Fruit fly (Drosophila melanogaster) whole organism: ENCODE data around the gene CG13086.

Experiments
- CG8478 ChIP-seq: fragments of >200 bp; optimal IDR thresholded peaks from 2 replicates; lab custom pipeline; 2018; ENCODE audit warnings: inconsistent platforms
- Dll ChIP-seq: fragments of >200 bp; optimal IDR thresholded peaks from 2 replicates; lab custom pipeline; 2017
- EcR ChIP-seq, 2 experiments: fragments of >200 bp; optimal IDR thresholded peaks; 2 replicates each; lab custom pipeline; 2017; ENCODE audit warnings: missing biosample characterization in 2 of 2, missing genetic modification characterization in 2 of 2, missing genetic modification reagents in 2 of 2
- pan ChIP-seq: fragments of >200 bp; optimal IDR thresholded peaks from 2 replicates; lab custom pipeline; 2017
- psq ChIP-seq: fragments of >200 bp; optimal IDR thresholded peaks from 2 replicates; lab custom pipeline; 2017
- usp ChIP-seq: fragments of >200 bp; optimal IDR thresholded peaks from 2 replicates; lab custom pipeline; 2017; ENCODE audit warnings: missing biosample characterization, missing genetic modification characterization, mixed read lengths

Gene CG13086

dm6 chr2L:19388966-19389365 lies 24.8 kb downstream of the CG13086 start:
- TF ChIP-seq EcR (GFP tag; optimal IDR thresholded peaks at IDR 0.05; lab: Kevin White, UChicago) (no peak), usp (GFP tag; lab: Kevin White, UChicago) (no peak), CG8478 (lab: Kevin White, UChicago) (no peak), psq (lab: Kevin White, UChicago) (no peak), Dll (lab: Kevin White, UChicago) (no peak), pan (no peak)

- no peak for TF ChIP-seq CG8478 (lab: Kevin White, UChicago)
- no peak for TF ChIP-seq psq (lab: Kevin White, UChicago)
- TF ChIP-seq usp (GFP tag; lab: Kevin White, UChicago) = no peak
- TF ChIP-seq Dll (lab: Kevin White, UChicago) = no peak
- no peak for TF ChIP-seq pan
- no peak for TF ChIP-seq EcR (GFP tag; optimal IDR thresholded peaks at IDR 0.05; lab: Kevin White, UChicago)
These were observed 25.6 kb downstream of the CG13086 start, which contains the start of gene CG17549 for dm6 chr2L:19389749-19390148. CG17549 (minus strand) TSS chr2L:19390075.

- TF ChIP-seq CG8478 (lab: Kevin White, UChicago) (no peak), pan (no peak), EcR (GFP tag; optimal IDR thresholded peaks at IDR 0.05; lab: Kevin White, UChicago) (no peak), psq (lab: Kevin White, UChicago) (no peak), Dll (lab: Kevin White, UChicago) (no peak), usp (GFP tag; lab: Kevin White, UChicago) (no peak)
These were observed 29.6 kb downstream of the CG13086 start, which contains the start of gene CG31798 for dm6 chr2L:19393703-19394210. CG31798 (plus strand) TSS chr2L:19394160.

dm6 chr2L:19397617-19398316 lies 33.6 kb downstream of the CG13086 start:
- TF ChIP-seq Dll (lab: Kevin White, UChicago) (peak; percentile 54), EcR (GFP tag; optimal IDR thresholded peaks at IDR 0.05; lab: Kevin White, UChicago) (no peak)

dm6 chr2L:19398317-19399234 lies 34.4 kb downstream of the CG13086 start, which contains the start of gene CG17544:
CG17544 (minus strand) TSS chr2L:19398493.
- TF ChIP-seq usp (GFP tag; lab: Kevin White, UChicago) (no peak), pan (no peak), psq (lab: Kevin White, UChicago) (no peak), EcR (GFP tag; optimal IDR thresholded peaks at IDR 0.05; lab: Kevin White, UChicago) (no peak), Dll (lab: Kevin White, UChicago) (no peak), CG8478 (lab: Kevin White, UChicago) (no peak)

- TF ChIP-seq EcR (GFP tag; optimal IDR thresholded peaks at IDR 0.05; lab: Kevin White, UChicago) = no peak
- no peak for TF ChIP-seq pan
- TF ChIP-seq usp (GFP tag; lab: Kevin White, UChicago) = no peak
- TF ChIP-seq CG8478 (lab: Kevin White, UChicago) = no peak
- TF ChIP-seq Dll (lab: Kevin White, UChicago) = no peak
- TF ChIP-seq psq (lab: Kevin White, UChicago) = no peak
These were observed 37.7 kb downstream of the CG13086 start for dm6 chr2L:19401914-19402313.

dm6 chr2L:19402667-19403066 lies 38.5 kb downstream of the CG13086 start:
- no peak for TF ChIP-seq CG8478 (lab: Kevin White, UChicago)
- TF ChIP-seq EcR (GFP tag; optimal IDR thresholded peaks at IDR 0.05; lab: Kevin White, UChicago) = no peak
- TF ChIP-seq psq (lab: Kevin White, UChicago) = no peak
- no peak for TF ChIP-seq Dll (lab: Kevin White, UChicago)

dm6 chr2L:19403398-19403797 lies 39.2 kb downstream of the CG13086 start:
- TF ChIP-seq EcR (GFP tag; optimal IDR thresholded peaks at IDR 0.05; lab: Kevin White, UChicago) (no peak), Dll (lab: Kevin White, UChicago) (no peak), CG8478 (lab: Kevin White, UChicago) (no peak), psq (lab: Kevin White, UChicago) (no peak), usp (GFP tag; lab: Kevin White, UChicago) (no peak), pan (no peak)

- TF ChIP-seq EcR (GFP tag; optimal IDR thresholded peaks at IDR 0.05; lab: Kevin White, UChicago) = no peak
- no peak for TF ChIP-seq psq (lab: Kevin White, UChicago)
- no peak for TF ChIP-seq usp (GFP tag; lab: Kevin White, UChicago)
- TF ChIP-seq Dll (lab: Kevin White, UChicago) = no peak
- no peak for TF ChIP-seq CG8478 (lab: Kevin White, UChicago)
- TF ChIP-seq pan = no peak
These were observed 40.6 kb downstream of the CG13086 start for dm6 chr2L:19404804-19405203.

- TF ChIP-seq CG8478 (lab: Kevin White, UChicago) (no peak), pan (no peak), Dll (lab: Kevin White, UChicago) (no peak), usp (GFP tag; lab: Kevin White, UChicago) (no peak), EcR (GFP tag; optimal IDR thresholded peaks at IDR 0.05; lab: Kevin White, UChicago) (no peak), psq (lab: Kevin White, UChicago) (no peak)
These were observed 41.6 kb downstream of the CG13086 start for dm6 chr2L:19405685-19406357.

dm6 chr2L:19406419-19406818 lies 42.2 kb downstream of the CG13086 start:
- TF ChIP-seq EcR (GFP tag; optimal IDR thresholded peaks at IDR 0.05; lab: Kevin White, UChicago) (no peak), psq (lab: Kevin White, UChicago) (no peak)
